Fruit fly (Drosophila melanogaster): ENCODE measurements around the gene CG44194.

Gene CG44194

dm6 chr3R:12960929-12961855 is 36.3 kb downstream of the CG44194 start, which contains the start of gene Spc25 (continued):
- TF ChIP-seq vfl (GFP tag; optimal IDR thresholded peaks at IDR 0.05) (peak; percentile 67), slp2 (GFP tag; optimal IDR thresholded peaks at IDR 0.05) (peak; percentile 50), ac (GFP tag; optimal IDR thresholded peaks at IDR 0.05) (no peak), danr (GFP tag; IDR thresholded peaks at IDR 0.05) (no peak), CG32772 (GFP tag; IDR thresholded peaks at IDR 0.05) (peak; percentile 73), Dip2 (GFP tag; IDR thresholded peaks at IDR 0.05) (no peak), gsb (GFP tag; IDR thresholded peaks at IDR 0.05) (no peak), al (GFP tag; IDR thresholded peaks at IDR 0.05) (peak; percentile 46; the same call in 1 of the 2 replicates), CG17912 (GFP tag; optimal IDR thresholded peaks at IDR 0.05) (no peak), Stat92E (GFP tag; optimal IDR thresholded peaks at IDR 0.05) (no peak), CG8478 (optimal IDR thresholded peaks at IDR 0.05) (no peak), Sox102F (GFP tag; optimal IDR thresholded peaks at IDR 0.05) (peak; percentile 10), CG13424 (tag; optimal IDR thresholded peaks at IDR 0.05) (no peak), CG13894 (tag; optimal IDR thresholded peaks at IDR 0.05) (no peak), ERR (GFP tag; optimal IDR thresholded peaks at IDR 0.05) (peak; percentile 79), trh (GFP tag; optimal IDR thresholded peaks at IDR 0.05) (no peak), CG8388 (GFP tag; optimal IDR thresholded peaks at IDR 0.05) (peak; percentile 22), Hsf (GFP tag; optimal IDR thresholded peaks at IDR 0.05) (peak; percentile 64), B-H1 (GFP tag; IDR thresholded peaks at IDR 0.05) (no peak), ftz-f1 (GFP tag; optimal IDR thresholded peaks at IDR 0.05) (no peak), CG43689 (GFP tag; IDR thresholded peaks at IDR 0.05) (no peak), CG12942 (GFP tag; optimal IDR thresholded peaks at IDR 0.05) (peak; percentile 45), sug (tag; optimal IDR thresholded peaks at IDR 0.05) (peak; percentile 26), CG13123 (GFP tag; optimal IDR thresholded peaks at IDR 0.05) (no peak), sd (tag; optimal IDR thresholded peaks at IDR 0.05) (no peak), trem (tag; optimal IDR thresholded peaks at IDR 0.05) (peak; percentile 84), Hr51 (GFP tag; optimal IDR thresholded peaks at IDR 0.05) (peak; percentile 42 to 71), pnt (GFP tag; optimal IDR thresholded peaks at IDR 0.05) (peak; percentile 65), Atf3 (GFP tag; optimal IDR thresholded peaks at IDR 0.05) (peak; percentile 18), slbo (GFP tag; IDR thresholded peaks at IDR 0.05) (peak; percentile 87), wor (GFP tag; IDR thresholded peaks at IDR 0.05) (no peak), amos (GFP tag; IDR thresholded peaks at IDR 0.05; ENCODE audit: partially characterized antibody) (peak; percentile 96), CG12769 (tag; optimal IDR thresholded peaks at IDR 0.05) (no peak), CG17186 (GFP tag; optimal IDR thresholded peaks at IDR 0.05) (peak; percentile 14), Dll (GFP tag; IDR thresholded peaks at IDR 0.05; ENCODE audit: partially characterized antibody) (peak; percentile 93), CG11456 (GFP tag; IDR thresholded peaks at IDR 0.05) (peak; percentile 74), ATbp (GFP tag; optimal IDR thresholded peaks at IDR 0.05) (no peak), CG16779 (GFP tag; IDR thresholded peaks at IDR 0.05) (no peak), TFAM (GFP tag; optimal IDR thresholded peaks at IDR 0.05) (no peak), pan (optimal IDR thresholded peaks at IDR 0.05) (no peak), pan (GFP tag; optimal IDR thresholded peaks at IDR 0.05 in 1 of 2, IDR thresholded peaks at IDR 0.05 in 1 of 2) (no peak), wdn (GFP tag; IDR thresholded peaks at IDR 0.05) (no peak), E2f2 (GFP tag; IDR thresholded peaks at IDR 0.05) (peak; percentile 88), Trl (optimal IDR thresholded peaks at IDR 0.05) (no peak), Trl (GFP tag; optimal IDR thresholded peaks at IDR 0.05) (peak; percentile 67), CG17829 (tag; optimal IDR thresholded peaks at IDR 0.05) (peak; percentile 35), nerfin-2 (GFP tag; IDR thresholded peaks at IDR 0.05; ENCODE audit: partially characterized antibody) (peak; percentile 75), otp (GFP tag; IDR thresholded peaks at IDR 0.05) (0 out of 3 replicates have a peak, but pooled peaks have one; percentile 47), CG4328 (GFP tag; optimal IDR thresholded peaks at IDR 0.05) (no peak), Xbp1 (GFP tag; optimal IDR thresholded peaks at IDR 0.05) (peak; percentile 68)

Measured in whole organism, embryonic.